Worm (Caenorhabditis elegans): ENCODE results near the gene best-5.

- TF ChIP-seq ama-1 (optimal IDR thresholded peaks at IDR 0.05), result no peak
- TF ChIP-seq odd-2 (tag; optimal IDR thresholded peaks at IDR 0.05), result no peak
- TF ChIP-seq ceh-18 (tag; optimal IDR thresholded peaks at IDR 0.05), result no peak
- no peak for TF ChIP-seq pag-3 (tag; optimal IDR thresholded peaks at IDR 0.05; ENCODE audit: borderline replicate concordance)
- no peak for TF ChIP-seq nhr-11 (tag; optimal IDR thresholded peaks at IDR 0.05)
- TF ChIP-seq mec-3 (tag; optimal IDR thresholded peaks at IDR 0.05; ENCODE audit: borderline replicate concordance), result no peak
- no peak for TF ChIP-seq ztf-16 (tag; optimal IDR thresholded peaks at IDR 0.05)
- no peak for TF ChIP-seq sox-4 (tag; optimal IDR thresholded peaks at IDR 0.05)
- TF ChIP-seq ceh-19 (GFP tag; optimal IDR thresholded peaks at IDR 0.05), result no peak
- TF ChIP-seq pros-1 (tag; optimal IDR thresholded peaks at IDR 0.05), result no peak
- no peak for TF ChIP-seq unc-86 (tag; optimal IDR thresholded peaks at IDR 0.05)
These were observed 23.1 kb upstream of the best-5 start for ce11 chrIII:9713182-9713581.

Measured in whole organism, late embryonic.